Fruit fly (Drosophila melanogaster) whole organism, embryonic: ENCODE data around the gene Alp13.

ENCODE experiments used
- Adf1 ChIP-seq: fragments of 200-800 bp; sonication (Bioruptor generic); IDR thresholded peaks from 2 replicates; pipeline ENCODE4 v1.3.6; 2022; ENCODE audit warnings: missing biosample characterization, missing genetic modification characterization
- CG12155 ChIP-seq: fragments of 200-800 bp; sonication (Bioruptor generic); optimal IDR thresholded peaks from 3 replicates; lab custom pipeline; 2016; ENCODE audit warnings: missing biosample characterization, missing genetic modification characterization
- CG12744 ChIP-seq: fragments of 200-800 bp; sonication (Bioruptor generic); optimal IDR thresholded peaks from 2 replicates; lab custom pipeline; 2016; ENCODE audit warnings: missing biosample characterization, missing genetic modification characterization
- CG13287 ChIP-seq: fragments of 200-800 bp; sonication (Bioruptor generic); IDR thresholded peaks from 2 replicates; pipeline ENCODE4 v1.3.6; 2022; ENCODE audit warnings: missing biosample characterization, missing genetic modification characterization; ENCODE audit not compliant: partially characterized antibody
- CG14050 ChIP-seq: fragments of 200-800 bp; sonication (Bioruptor generic); IDR thresholded peaks from 3 replicates; pipeline ENCODE4 v1.3.6; 2022; ENCODE audit warnings: missing biosample characterization, missing genetic modification characterization
- CG2678 ChIP-seq: fragments of 200-800 bp; sonication (Bioruptor generic); optimal IDR thresholded peaks from 3 replicates; lab custom pipeline; 2019; ENCODE audit warnings: missing biosample characterization, mild to moderate bottlenecking, missing genetic modification characterization, moderate library complexity
- CG31365 ChIP-seq: fragments of 200-800 bp; sonication (Bioruptor generic); optimal IDR thresholded peaks from 2 replicates; lab custom pipeline; 2018; ENCODE audit warnings: missing biosample characterization, mild to moderate bottlenecking, missing genetic modification characterization
- CG32532 ChIP-seq: fragments of 200-800 bp; sonication (Bioruptor generic); IDR thresholded peaks from 2 replicates; pipeline ENCODE4 v1.3.6; 2022; ENCODE audit warnings: missing biosample characterization, missing genetic modification characterization
- CG34376 ChIP-seq: fragments of 200-800 bp; sonication (Bioruptor generic); optimal IDR thresholded peaks from 2 replicates; lab custom pipeline; 2018; ENCODE audit warnings: missing biosample characterization, mild to moderate bottlenecking, missing genetic modification characterization
- CG34422 ChIP-seq: fragments of 200-800 bp; sonication (Bioruptor generic); IDR thresholded peaks from 3 replicates; pipeline ENCODE4 v1.3.6; 2022; ENCODE audit warnings: missing biosample characterization, missing genetic modification characterization
- CG4707 ChIP-seq: fragments of 200-800 bp; sonication (Bioruptor generic); optimal IDR thresholded peaks from 2 replicates; lab custom pipeline; 2018; ENCODE audit warnings: missing biosample characterization, mild to moderate bottlenecking, missing genetic modification characterization, moderate library complexity
- CG4820 ChIP-seq: fragments of 200-800 bp; sonication (Bioruptor generic); optimal IDR thresholded peaks from 3 replicates; lab custom pipeline; 2016; ENCODE audit warnings: missing biosample characterization, missing genetic modification characterization
- CG5953 ChIP-seq: fragments of 200-800 bp; sonication (Bioruptor generic); IDR thresholded peaks from 2 replicates; pipeline ENCODE4 v1.3.6; 2022; ENCODE audit warnings: missing biosample characterization, missing genetic modification characterization
- CG6654 ChIP-seq: fragments of 200-800 bp; sonication (Bioruptor generic); optimal IDR thresholded peaks from 2 replicates; lab custom pipeline; 2017; ENCODE audit warnings: missing biosample characterization, mild to moderate bottlenecking, missing genetic modification characterization
- CG7357 ChIP-seq: fragments of 200-800 bp; sonication (Bioruptor generic); IDR thresholded peaks from 3 replicates; pipeline ENCODE4 v1.3.6; 2022; ENCODE audit warnings: missing biosample characterization, missing genetic modification characterization
- CG8290 ChIP-seq, 3 experiments: fragments of 200-800 bp; sonication (Bioruptor generic); optimal IDR thresholded peaks; 2 replicates each; lab custom pipeline; 2016 to 2019; ENCODE audit warnings: missing biosample characterization in 3 of 3, missing genetic modification characterization in 3 of 3, mild to moderate bottlenecking in 2 of 3, moderate library complexity in 1 of 3
- Chrac-16 ChIP-seq: fragments of 200-800 bp; sonication (Bioruptor generic); optimal IDR thresholded peaks from 3 replicates; lab custom pipeline; 2016; ENCODE audit warnings: missing biosample characterization, missing genetic modification characterization
- D19A ChIP-seq: fragments of 200-800 bp; optimal IDR thresholded peaks from 3 replicates; lab custom pipeline; 2019; ENCODE audit warnings: missing biosample characterization, mild to moderate bottlenecking, missing genetic modification characterization, moderate library complexity
- Deaf1 ChIP-seq: fragments of 200-800 bp; optimal IDR thresholded peaks from 3 replicates; lab custom pipeline; 2019; ENCODE audit warnings: missing biosample characterization, mild to moderate bottlenecking, missing genetic modification characterization, moderate library complexity
- Drgx ChIP-seq: fragments of 200-800 bp; sonication (Bioruptor generic); IDR thresholded peaks from 2 replicates; pipeline ENCODE4 v1.3.6; 2022; ENCODE audit warnings: missing biosample characterization, missing genetic modification characterization
- Elba2 ChIP-seq: fragments of 200-800 bp; sonication (Bioruptor generic); optimal IDR thresholded peaks from 3 replicates; lab custom pipeline; 2016; ENCODE audit warnings: missing biosample characterization, missing genetic modification characterization
- Fer1 ChIP-seq: fragments of 200-800 bp; sonication (Bioruptor generic); optimal IDR thresholded peaks from 2 replicates; lab custom pipeline; 2017; ENCODE audit warnings: missing biosample characterization, mild to moderate bottlenecking, missing genetic modification characterization
- Lim3 ChIP-seq: fragments of 200-800 bp; sonication (Bioruptor generic); IDR thresholded peaks from 2 replicates; pipeline ENCODE4 v1.3.6; 2022; ENCODE audit warnings: missing biosample characterization, missing genetic modification characterization
- MBD-R2 ChIP-seq: fragments of 200-800 bp; sonication (Bioruptor generic); IDR thresholded peaks from 2 replicates; pipeline ENCODE4 v1.3.6; 2022; ENCODE audit warnings: missing biosample characterization, missing genetic modification characterization
- Max ChIP-seq: fragments of 200-800 bp; sonication (Bioruptor generic); optimal IDR thresholded peaks from 2 replicates; lab custom pipeline; 2016; ENCODE audit warnings: missing biosample characterization, mild to moderate bottlenecking, missing genetic modification characterization
- Med ChIP-seq: fragments of 200-800 bp; sonication (Bioruptor generic); peaks from one replicate; lab custom pipeline; 2016; ENCODE audit warnings: missing biosample characterization, missing genetic modification characterization, mild to moderate bottlenecking, inconsistent platforms, moderate library complexity
- NfI ChIP-seq: fragments of 200-800 bp; sonication (Bioruptor generic); optimal IDR thresholded peaks from 3 replicates; lab custom pipeline; 2018; ENCODE audit warnings: missing biosample characterization, mild to moderate bottlenecking, missing genetic modification characterization, moderate library complexity
- Pdp1 ChIP-seq, 2 experiments: fragments of 200-800 bp; sonication (Bioruptor generic); optimal IDR thresholded peaks; 3 replicates each; lab custom pipeline; 2016; ENCODE audit warnings: missing biosample characterization in 2 of 2, missing genetic modification characterization in 2 of 2, mild to moderate bottlenecking in 1 of 2, moderate library complexity in 1 of 2
- Side ChIP-seq: fragments of 200-800 bp; sonication (Bioruptor generic); optimal IDR thresholded peaks from 2 replicates; lab custom pipeline; 2016; ENCODE audit warnings: missing biosample characterization, missing genetic modification characterization
- Vsx1 ChIP-seq: fragments of 200-800 bp; sonication (Bioruptor generic); optimal IDR thresholded peaks from 2 replicates; lab custom pipeline; 2017; ENCODE audit warnings: missing biosample characterization, mild to moderate bottlenecking, missing genetic modification characterization, missing genetic modification reagents
- al ChIP-seq: fragments of 200-800 bp; sonication (Bioruptor generic); IDR thresholded peaks from 2 replicates; pipeline ENCODE4 v1.3.6; 2022; ENCODE audit warnings: missing biosample characterization, missing genetic modification characterization
- br ChIP-seq: fragments of >200 bp; optimal IDR thresholded peaks from 2 replicates; lab custom pipeline; 2017
- caup ChIP-seq: fragments of 200-800 bp; sonication (Bioruptor generic); optimal IDR thresholded peaks from 3 replicates; lab custom pipeline; 2017; ENCODE audit warnings: missing biosample characterization, mild to moderate bottlenecking, missing genetic modification characterization, moderate library complexity; ENCODE audit not compliant: severe bottlenecking
- croc ChIP-seq: fragments of 200-800 bp; sonication (Bioruptor generic); conservative IDR thresholded peaks from 3 replicates; pipeline ENCODE4 v1.3.6; 2022; ENCODE audit warnings: missing biosample characterization, missing genetic modification characterization
- crp ChIP-seq, 2 experiments: fragments of 200-800 bp; sonication (Bioruptor generic); optimal IDR thresholded peaks; 2 replicates in 1 of 2; 3 replicates in 1 of 2; lab custom pipeline; 2017; ENCODE audit warnings: missing biosample characterization in 2 of 2, missing genetic modification characterization in 2 of 2, mild to moderate bottlenecking in 1 of 2, moderate library complexity in 1 of 2
- fru ChIP-seq: fragments of >200 bp; optimal IDR thresholded peaks from 2 replicates; lab custom pipeline; 2017
- fu2 ChIP-seq: fragments of 200-800 bp; sonication (Bioruptor generic); optimal IDR thresholded peaks from 2 replicates; lab custom pipeline; 2016; ENCODE audit warnings: missing biosample characterization, missing genetic modification characterization
- grn ChIP-seq: fragments of 200-800 bp; sonication (Bioruptor generic); optimal IDR thresholded peaks from 3 replicates; lab custom pipeline; 2017; ENCODE audit warnings: missing biosample characterization, missing genetic modification characterization
- kni ChIP-seq: fragments of 200-800 bp; sonication (Bioruptor generic); optimal IDR thresholded peaks from 3 replicates; lab custom pipeline; 2017; ENCODE audit warnings: mild to moderate bottlenecking, missing biosample characterization, missing genetic modification reagents, missing genetic modification characterization
- lov ChIP-seq, 2 experiments: fragments of 200-800 bp in 1 of 2; fragments of >200 bp in 1 of 2; sonication (Bioruptor generic) in 1 of 2; IDR thresholded peaks in 1 of 2; optimal IDR thresholded peaks in 1 of 2; 2 replicates in 1 of 2; 3 replicates in 1 of 2; pipeline versions ENCODE4 v1.3.6 to Lab custom; 2017 to 2022; ENCODE audit warnings: missing biosample characterization in 1 of 2, missing genetic modification characterization in 1 of 2
- onecut ChIP-seq: fragments of 200-800 bp; sonication (Bioruptor generic); IDR thresholded peaks from 2 replicates; pipeline ENCODE4 v1.3.6; 2022; ENCODE audit warnings: missing biosample characterization, missing genetic modification characterization
- rib ChIP-seq: fragments of 200-800 bp; sonication (Bioruptor generic); IDR thresholded peaks from 2 replicates; pipeline ENCODE4 v1.3.6; 2022; ENCODE audit warnings: missing biosample characterization, missing genetic modification characterization
- row ChIP-seq: fragments of 200-800 bp; sonication (Bioruptor generic); IDR thresholded peaks from 3 replicates; pipeline ENCODE4 v1.3.6; 2022; ENCODE audit warnings: missing biosample characterization, missing genetic modification characterization
- shn ChIP-seq: fragments of 200-800 bp; sonication (Bioruptor generic); optimal IDR thresholded peaks from 3 replicates; lab custom pipeline; 2016; ENCODE audit warnings: missing biosample characterization, missing genetic modification characterization
- slp2 ChIP-seq: fragments of 200-800 bp; sonication (Bioruptor generic); optimal IDR thresholded peaks from 2 replicates; lab custom pipeline; 2016; ENCODE audit warnings: missing biosample characterization, missing genetic modification characterization
- sqz ChIP-seq: fragments of 200-800 bp; sonication (Bioruptor generic); optimal IDR thresholded peaks from 3 replicates; lab custom pipeline; 2018; ENCODE audit warnings: missing biosample characterization, mild to moderate bottlenecking, missing genetic modification characterization
- trh ChIP-seq: fragments of 200-800 bp; sonication (Bioruptor generic); optimal IDR thresholded peaks from 2 replicates; lab custom pipeline; 2016; ENCODE audit warnings: missing biosample characterization, missing genetic modification characterization
- zen2 ChIP-seq: fragments of 200-800 bp; sonication (Bioruptor generic); IDR thresholded peaks from 3 replicates; pipeline ENCODE4 v1.3.6; 2022; ENCODE audit warnings: missing biosample characterization, missing genetic modification characterization; ENCODE audit not compliant: partially characterized antibody
- zf30C ChIP-seq: fragments of 200-800 bp; sonication (Bioruptor generic); optimal IDR thresholded peaks from 3 replicates; lab custom pipeline; 2018; ENCODE audit warnings: missing biosample characterization, mild to moderate bottlenecking, missing genetic modification characterization
- zfh2 ChIP-seq: fragments of 200-800 bp; sonication (Bioruptor generic); optimal IDR thresholded peaks from 2 replicates; lab custom pipeline; 2016; ENCODE audit warnings: missing biosample characterization, missing genetic modification characterization

Gene Alp13

dm6 chr3R:10109212-10109880 lies 34.2 kb upstream of the Alp13 start (continued):
- TF ChIP-seq CG12744 (GFP tag; lab: Kevin White, UChicago) (no peak), zf30C (GFP tag; lab: Kevin White, UChicago) (no peak), CG4820 (GFP tag; lab: Kevin White, UChicago) (no peak), D19A (tag; lab: Kevin White, UChicago) (peak; percentile 94), trh (GFP tag; lab: Kevin White, UChicago) (no peak), grn (GFP tag; lab: Kevin White, UChicago) (no peak), CG34422 (GFP tag; lab: Robert Waterston, UW) (peak; percentile 27; the same call in 1 of the 3 replicates), CG32532 (GFP tag; lab: Robert Waterston, UW) (peak; percentile 60; the same call in 1 of the 2 replicates), CG2678 (tag; lab: Kevin White, UChicago) (peak; percentile 14), Pdp1 (GFP tag; optimal IDR thresholded peaks at IDR 0.05; lab: Kevin White, UChicago) (peak in 1 of 2 experiments; percentile 43), kni (peak; percentile 9), Chrac-16 (GFP tag; lab: Kevin White, UChicago) (no peak), Deaf1 (tag; lab: Kevin White, UChicago) (peak; percentile 89), zfh2 (GFP tag; lab: Kevin White, UChicago) (no peak), CG13287 (GFP tag; lab: Robert Waterston, UW) (peak; percentile 60), slp2 (GFP tag; lab: Kevin White, UChicago) (no peak), CG14050 (GFP tag; lab: Robert Waterston, UW) (no peak), NfI (GFP tag; lab: Kevin White, UChicago) (peak; percentile 19), fu2 (GFP tag; lab: Kevin White, UChicago) (no peak), Fer1 (GFP tag; lab: Kevin White, UChicago) (peak; percentile 56), CG4707 (GFP tag; lab: Kevin White, UChicago) (no peak), caup (no peak), CG7357 (GFP tag; lab: Robert Waterston, UW) (no peak), crp (GFP tag; optimal IDR thresholded peaks at IDR 0.05; lab: Kevin White, UChicago) (no peak), Med (GFP tag; lab: Kevin White, UChicago) (peak; percentile 82), CG6654 (GFP tag; lab: Kevin White, UChicago) (no peak), rib (GFP tag; lab: Robert Waterston, UW) (no peak), zen2 (GFP tag; lab: Robert Waterston, UW) (no peak), croc (GFP tag; lab: Robert Waterston, UW) (no peak), Drgx (GFP tag; lab: Robert Waterston, UW) (peak; percentile 52; the same call in 1 of the 2 replicates), Lim3 (GFP tag; lab: Robert Waterston, UW) (no peak), Vsx1 (GFP tag; lab: Kevin White, UChicago) (no peak), CG31365 (tag; lab: Kevin White, UChicago) (no peak), lov (optimal IDR thresholded peaks at IDR 0.05; lab: Kevin White, UChicago) (no peak), lov (GFP tag; IDR thresholded peaks at IDR 0.05; lab: Robert Waterston, UW) (no peak), Max (GFP tag; lab: Kevin White, UChicago) (no peak), Elba2 (GFP tag; lab: Kevin White, UChicago) (peak; percentile 73), row (GFP tag; lab: Robert Waterston, UW) (peak; percentile 54; the same call in 2 of the 3 replicates), Adf1 (GFP tag; lab: Robert Waterston, UW) (peak; percentile 100), CG5953 (GFP tag; lab: Robert Waterston, UW) (no peak), CG12155 (no peak), br (lab: Kevin White, UChicago) (no peak), Side (no peak), onecut (GFP tag; lab: Robert Waterston, UW) (peak; percentile 56; the same call in 1 of the 2 replicates), al (GFP tag; lab: Robert Waterston, UW) (no peak), MBD-R2 (peak; percentile 26; the same call in 1 of the 2 replicates), fru (lab: Kevin White, UChicago) (no peak), sqz (GFP tag; lab: Kevin White, UChicago) (peak; percentile 78), CG8290 (GFP tag; optimal IDR thresholded peaks at IDR 0.05; lab: Kevin White, UChicago) (no peak), CG8290 (tag; optimal IDR thresholded peaks at IDR 0.05; lab: Kevin White, UChicago) (peak in 1 of 2 experiments; percentile 1), shn (GFP tag; lab: Kevin White, UChicago) (no peak), CG34376 (GFP tag; lab: Kevin White, UChicago) (peak; percentile 22)
